Worm (Caenorhabditis elegans) whole organism, mixed stage, embryonic: ENCODE data around the gene srbc-76.
"Not testable (repeated sequence)": the region's sequence is repeated elsewhere in the genome, so short reads cannot be mapped to it uniquely, and the experiment has no call there.

ENCODE experiments used
- M03D4.4 ChIP-seq: sonication (generic microtip); optimal IDR thresholded peaks from 2 replicates; lab custom pipeline; 2017; ENCODE audit warnings: mild to moderate bottlenecking, missing genetic modification characterization, missing compliant biosample characterization
- blmp-1 ChIP-seq: fragments of 150-350 bp; optimal IDR thresholded peaks from 2 replicates; lab custom pipeline; 2014; ENCODE audit warnings: missing biosample characterization, missing genetic modification characterization
- ceh-39 ChIP-seq: fragments of 150-350 bp; optimal IDR thresholded peaks from 2 replicates; lab custom pipeline; 2014; ENCODE audit warnings: missing biosample characterization, missing genetic modification characterization
- ceh-43 ChIP-seq: fragments of 200-800 bp; sonication (Bioruptor generic); optimal IDR thresholded peaks from 2 replicates; lab custom pipeline; 2018; ENCODE audit warnings: mild to moderate bottlenecking, missing genetic modification characterization, moderate library complexity, missing compliant biosample characterization
- ces-1 ChIP-seq: fragments of 150-350 bp; optimal IDR thresholded peaks from 2 replicates; lab custom pipeline; 2014; ENCODE audit warnings: missing biosample characterization, missing genetic modification reagents, missing genetic modification characterization
- drap-1 ChIP-seq: fragments of 200-800 bp; sonication (Bioruptor generic); optimal IDR thresholded peaks from 3 replicates; lab custom pipeline; 2018; ENCODE audit warnings: mild to moderate bottlenecking, missing genetic modification characterization, missing compliant biosample characterization
- elt-3 ChIP-seq: fragments of 150-350 bp; optimal IDR thresholded peaks from 2 replicates; lab custom pipeline; 2014; ENCODE audit warnings: missing biosample characterization, missing genetic modification characterization
- flh-1 ChIP-seq: fragments of 200-800 bp; sonication (Bioruptor generic); optimal IDR thresholded peaks from 2 replicates; lab custom pipeline; 2018; ENCODE audit warnings: mild to moderate bottlenecking, missing genetic modification characterization, moderate library complexity, missing compliant biosample characterization
- ham-2 ChIP-seq: fragments of 200-800 bp; sonication (Bioruptor generic); optimal IDR thresholded peaks from 2 replicates; lab custom pipeline; 2018; ENCODE audit warnings: mild to moderate bottlenecking, missing genetic modification characterization, missing compliant biosample characterization
- hlh-1 ChIP-seq: fragments of 150-350 bp; optimal IDR thresholded peaks from 2 replicates; lab custom pipeline; 2014; ENCODE audit warnings: missing biosample characterization, missing genetic modification reagents, missing genetic modification characterization
- lin-13 ChIP-seq: fragments of 150-350 bp; optimal IDR thresholded peaks from 2 replicates; lab custom pipeline; 2014; ENCODE audit warnings: missing biosample characterization, missing genetic modification characterization
- lin-32 ChIP-seq: fragments of 200-800 bp; sonication (Bioruptor generic); optimal IDR thresholded peaks from 2 replicates; lab custom pipeline; 2018; ENCODE audit warnings: mild to moderate bottlenecking, missing genetic modification characterization, missing compliant biosample characterization
- mab-5 ChIP-seq: fragments of 150-350 bp; optimal IDR thresholded peaks from 2 replicates; lab custom pipeline; 2014; ENCODE audit warnings: missing biosample characterization, missing genetic modification characterization
- mep-1 ChIP-seq: fragments of 150-350 bp; optimal IDR thresholded peaks from 2 replicates; lab custom pipeline; 2017; ENCODE audit warnings: missing biosample characterization, missing genetic modification reagents, missing genetic modification characterization, inconsistent platforms
- nhr-12 ChIP-seq: fragments of 150-350 bp; optimal IDR thresholded peaks from 2 replicates; lab custom pipeline; 2014; ENCODE audit warnings: missing biosample characterization, missing genetic modification characterization
- nhr-237 ChIP-seq: fragments of 150-350 bp; optimal IDR thresholded peaks from 2 replicates; lab custom pipeline; 2014; ENCODE audit warnings: missing biosample characterization, missing genetic modification characterization
- nhr-28 ChIP-seq: fragments of 150-350 bp; optimal IDR thresholded peaks from 2 replicates; lab custom pipeline; 2014; ENCODE audit warnings: missing biosample characterization, missing genetic modification characterization
- nhr-76 ChIP-seq: sonication (generic microtip); optimal IDR thresholded peaks from 2 replicates; lab custom pipeline; 2017; ENCODE audit warnings: missing biosample characterization, missing genetic modification characterization
- pha-4 ChIP-seq: fragments of 150-350 bp; optimal IDR thresholded peaks from 2 replicates; lab custom pipeline; 2018; ENCODE audit warnings: missing biosample characterization, missing genetic modification reagents, missing genetic modification characterization
- sem-2 ChIP-seq: fragments of 200-800 bp; sonication (Bioruptor generic); optimal IDR thresholded peaks from 2 replicates; lab custom pipeline; 2018; ENCODE audit warnings: mild to moderate bottlenecking, missing genetic modification characterization, missing compliant biosample characterization
- sptf-1 ChIP-seq: sonication (generic microtip); optimal IDR thresholded peaks from 2 replicates; lab custom pipeline; 2017; ENCODE audit warnings: mild to moderate bottlenecking, missing genetic modification characterization, moderate library complexity, missing compliant biosample characterization
- tbx-8 ChIP-seq: fragments of 200-800 bp; sonication (Bioruptor generic); optimal IDR thresholded peaks from 2 replicates; lab custom pipeline; 2018; ENCODE audit warnings: mild to moderate bottlenecking, missing genetic modification characterization, moderate library complexity, missing compliant biosample characterization
- unc-120 ChIP-seq: sonication (generic microtip); optimal IDR thresholded peaks from 2 replicates; lab custom pipeline; 2017; ENCODE audit warnings: missing genetic modification characterization, missing compliant biosample characterization; ENCODE audit not compliant: poor library complexity, severe bottlenecking
- unc-39 ChIP-seq: fragments of 150-350 bp; optimal IDR thresholded peaks from 2 replicates; lab custom pipeline; 2014; ENCODE audit warnings: missing biosample characterization, missing genetic modification characterization
- unc-62 ChIP-seq: fragments of 150-350 bp; optimal IDR thresholded peaks from 2 replicates; lab custom pipeline; 2014; ENCODE audit warnings: missing biosample characterization, missing genetic modification reagents, missing genetic modification characterization
- zip-8 ChIP-seq: fragments of 150-350 bp; optimal IDR thresholded peaks from 2 replicates; lab custom pipeline; 2014; ENCODE audit warnings: missing biosample characterization, missing genetic modification characterization
- ztf-11 ChIP-seq: fragments of 150-350 bp; optimal IDR thresholded peaks from 2 replicates; lab custom pipeline; 2014; ENCODE audit warnings: missing biosample characterization, missing genetic modification characterization

srbc-76 gene

ce11 chrV:15252082-15252481 lies at the start of gene srbc-76:
srbc-76 (plus strand) TSS chrV:15252382.
- no peak for TF ChIP-seq nhr-237 (tag; lab: Kevin White, UChicago)
- no peak for TF ChIP-seq ham-2 (GFP tag; lab: Kevin White, UChicago)
- no peak for TF ChIP-seq unc-120 (tag; lab: Kevin White, UChicago)
- no peak for TF ChIP-seq sptf-1 (tag; lab: Kevin White, UChicago)
- TF ChIP-seq, all 35 proteins: peak for 0

ce11 chrV:15207681-15208080 lies 44.5 kb upstream of the srbc-76 start, which contains the start of gene C41G6.12:
C41G6.12 (minus strand) TSS chrV:15207781.
- not testable (repeated sequence) for TF ChIP-seq ceh-39 (tag; lab: Kevin White, UChicago); lin-32 (GFP tag; lab: Kevin White, UChicago); pha-4 (tag; lab: Kevin White, UChicago)

- TF ChIP-seq M03D4.4 (tag; lab: Kevin White, UChicago); blmp-1 (tag; lab: Kevin White, UChicago); mab-5: not testable (repeated sequence)
Measured at ce11 chrV:15211869-15212268, 40.3 kb upstream of the srbc-76 start, which contains the start of gene sri-24. sri-24 (plus strand) TSS chrV:15212169.

ce11 chrV:15215175-15215574 lies 37.0 kb upstream of the srbc-76 start, which contains the start of gene sri-26:
sri-26 (plus strand) TSS chrV:15215475.
- not testable (repeated sequence) for TF ChIP-seq ztf-11, pha-4, M03D4.4 (tag; lab: Kevin White, UChicago)

- TF ChIP-seq ces-1 (GFP tag; lab: Kevin White, UChicago) (no peak), blmp-1 (tag; lab: Kevin White, UChicago) (no peak), ceh-39 (tag; lab: Kevin White, UChicago) (no peak), ceh-43 (GFP tag; lab: Kevin White, UChicago) (no peak), pha-4 (tag; lab: Kevin White, UChicago) (no peak), mab-5 (no peak), unc-62 (GFP tag; lab: Kevin White, UChicago) (no peak), drap-1 (no peak), unc-39 (no peak), lin-13 (tag; lab: Kevin White, UChicago) (no peak), tbx-8 (GFP tag; lab: Kevin White, UChicago) (no peak), elt-3 (tag; lab: Kevin White, UChicago) (no peak), ztf-11 (tag; lab: Kevin White, UChicago) (no peak), nhr-76 (tag; lab: Kevin White, UChicago) (no peak), flh-1 (GFP tag; lab: Kevin White, UChicago) (no peak), hlh-1 (tag; lab: Kevin White, UChicago) (no peak), mep-1 (tag; lab: Kevin White, UChicago) (no peak), nhr-28 (tag; lab: Kevin White, UChicago) (no peak)
Measured at ce11 chrV:15216705-15217104, 35.5 kb upstream of the srbc-76 start, which contains the start of gene sri-25. sri-25 (plus strand) TSS chrV:15217005.

ce11 chrV:15221330-15221729 lies 30.9 kb upstream of the srbc-76 start, which contains the start of gene irld-25:
irld-25 (plus strand) TSS chrV:15221630.
- TF ChIP-seq hlh-1 (tag; lab: Kevin White, UChicago) (no peak), lin-32 (GFP tag; lab: Kevin White, UChicago) (no peak), ceh-43 (GFP tag; lab: Kevin White, UChicago) (no peak)

ce11 chrV:15223668-15224067 lies 28.5 kb upstream of the srbc-76 start, which contains the start of gene srw-24:
srw-24 (plus strand) TSS chrV:15223968.
- TF ChIP-seq zip-8 (tag; lab: Kevin White, UChicago) (no peak), unc-120 (tag; lab: Kevin White, UChicago) (no peak), ceh-43 (GFP tag; lab: Kevin White, UChicago) (no peak), nhr-12 (tag; lab: Kevin White, UChicago) (no peak), drap-1 (no peak), mab-5 (no peak), ces-1 (GFP tag; lab: Kevin White, UChicago) (no peak), flh-1 (GFP tag; lab: Kevin White, UChicago) (no peak), ztf-11 (tag; lab: Kevin White, UChicago) (no peak), sem-2 (GFP tag; lab: Kevin White, UChicago) (no peak)
- TF ChIP-seq, all 35 proteins: peak for 0
